Fruit fly (Drosophila melanogaster) whole organism, embryonic: ENCODE results near the gene Cpr67Fa1.

Source experiments
- B-H2 ChIP-seq: fragments of 200-800 bp; sonication (Bioruptor generic); optimal IDR thresholded peaks from 2 replicates; lab custom pipeline; 2018; ENCODE audit warnings: missing biosample characterization, mild to moderate bottlenecking, missing genetic modification characterization
- C15 ChIP-seq: fragments of 200-800 bp; sonication (Bioruptor generic); IDR thresholded peaks from 3 replicates; pipeline ENCODE4 v1.3.6; 2022; ENCODE audit warnings: missing biosample characterization, missing genetic modification characterization
- CG11247 ChIP-seq: fragments of 200-800 bp; sonication (Bioruptor generic); IDR thresholded peaks from 2 replicates; pipeline ENCODE4 v1.3.6; 2022; ENCODE audit warnings: missing biosample characterization, missing genetic modification characterization
- CG11560 ChIP-seq: fragments of 200-800 bp; sonication (Bioruptor generic); IDR thresholded peaks from 3 replicates; pipeline ENCODE4 v1.3.6; 2022; ENCODE audit warnings: missing biosample characterization, missing genetic modification characterization
- CG1233 ChIP-seq: fragments of 200-800 bp; sonication (Bioruptor generic); optimal IDR thresholded peaks from 4 replicates; lab custom pipeline; 2018; ENCODE audit warnings: missing biosample characterization, mild to moderate bottlenecking, missing genetic modification characterization
- CG15011 ChIP-seq: fragments of 200-800 bp; sonication (Bioruptor generic); optimal IDR thresholded peaks from 3 replicates; lab custom pipeline; 2018; ENCODE audit warnings: missing biosample characterization, mild to moderate bottlenecking, missing genetic modification characterization
- CG17802 ChIP-seq: fragments of 200-800 bp; sonication (Bioruptor generic); optimal IDR thresholded peaks from 2 replicates; lab custom pipeline; 2018; ENCODE audit warnings: missing biosample characterization, mild to moderate bottlenecking, missing genetic modification characterization, moderate library complexity
- CG18476 ChIP-seq: fragments of 200-800 bp; sonication (Bioruptor generic); optimal IDR thresholded peaks from 2 replicates; lab custom pipeline; 2016; ENCODE audit warnings: missing biosample characterization, mild to moderate bottlenecking, missing genetic modification characterization
- CG18619 ChIP-seq: fragments of 200-800 bp; sonication (Bioruptor generic); optimal IDR thresholded peaks from 3 replicates; lab custom pipeline; 2017; ENCODE audit warnings: missing biosample characterization, mild to moderate bottlenecking, missing genetic modification characterization
- CG2202 ChIP-seq: fragments of 200-800 bp; sonication (Bioruptor generic); optimal IDR thresholded peaks from 2 replicates; lab custom pipeline; 2018; ENCODE audit warnings: missing biosample characterization, mild to moderate bottlenecking, missing genetic modification characterization
- CG3281 ChIP-seq: fragments of 200-800 bp; sonication (Bioruptor generic); optimal IDR thresholded peaks from 3 replicates; lab custom pipeline; 2017; ENCODE audit warnings: missing biosample characterization, mild to moderate bottlenecking, missing genetic modification characterization
- CG43689 ChIP-seq: fragments of 200-800 bp; sonication (Bioruptor generic); IDR thresholded peaks from 2 replicates; pipeline ENCODE4 v1.3.6; 2022; ENCODE audit warnings: missing biosample characterization, missing genetic modification characterization
- CG4424 ChIP-seq: fragments of 200-800 bp; sonication (Bioruptor generic); optimal IDR thresholded peaks from 3 replicates; lab custom pipeline; 2016; ENCODE audit warnings: missing biosample characterization, missing genetic modification characterization
- CG6654 ChIP-seq: fragments of 200-800 bp; sonication (Bioruptor generic); optimal IDR thresholded peaks from 2 replicates; lab custom pipeline; 2017; ENCODE audit warnings: missing biosample characterization, mild to moderate bottlenecking, missing genetic modification characterization
- CG6683 ChIP-seq: fragments of 200-800 bp; sonication (Bioruptor generic); optimal IDR thresholded peaks from 2 replicates; lab custom pipeline; 2017; ENCODE audit warnings: missing biosample characterization, mild to moderate bottlenecking, missing genetic modification characterization, missing genetic modification reagents
- CG6813 ChIP-seq: fragments of 200-800 bp; sonication (Bioruptor generic); optimal IDR thresholded peaks from 2 replicates; lab custom pipeline; 2017; ENCODE audit warnings: missing biosample characterization, missing genetic modification characterization, mild to moderate bottlenecking, moderate library complexity, missing genetic modification reagents
- CG7271 ChIP-seq: fragments of 200-800 bp; sonication (Bioruptor generic); optimal IDR thresholded peaks from 2 replicates; lab custom pipeline; 2018; ENCODE audit warnings: missing biosample characterization, mild to moderate bottlenecking, missing genetic modification characterization, moderate library complexity
- CG7987 ChIP-seq: fragments of 200-800 bp; sonication (Bioruptor generic); optimal IDR thresholded peaks from 2 replicates; lab custom pipeline; 2018; ENCODE audit warnings: missing biosample characterization, mild to moderate bottlenecking, missing genetic modification characterization, moderate library complexity
- CG8359 ChIP-seq: fragments of 200-800 bp; sonication (Bioruptor generic); optimal IDR thresholded peaks from 2 replicates; lab custom pipeline; 2017; ENCODE audit warnings: missing biosample characterization, mild to moderate bottlenecking, missing genetic modification characterization, borderline replicate concordance
- CG9797 ChIP-seq: fragments of 200-800 bp; sonication (Bioruptor generic); optimal IDR thresholded peaks from 3 replicates; lab custom pipeline; 2018; ENCODE audit warnings: missing biosample characterization, mild to moderate bottlenecking, missing genetic modification characterization
- CG9932 ChIP-seq: fragments of 200-800 bp; sonication (Bioruptor generic); IDR thresholded peaks from 2 replicates; pipeline ENCODE4 v1.3.6; 2022; ENCODE audit warnings: missing biosample characterization, missing genetic modification characterization
- D19B ChIP-seq: fragments of 200-800 bp; sonication (Bioruptor generic); optimal IDR thresholded peaks from 2 replicates; lab custom pipeline; 2017; ENCODE audit warnings: missing biosample characterization, mild to moderate bottlenecking, missing genetic modification characterization
- Dp ChIP-seq: fragments of 200-800 bp; sonication (Bioruptor generic); optimal IDR thresholded peaks from 2 replicates; lab custom pipeline; 2018; ENCODE audit warnings: missing biosample characterization, mild to moderate bottlenecking, missing genetic modification characterization, moderate library complexity
- Drgx ChIP-seq: fragments of 200-800 bp; sonication (Bioruptor generic); IDR thresholded peaks from 2 replicates; pipeline ENCODE4 v1.3.6; 2022; ENCODE audit warnings: missing biosample characterization, missing genetic modification characterization
- Ets65A ChIP-seq: fragments of 200-800 bp; sonication (Bioruptor generic); peaks from one replicate; lab custom pipeline; 2016; ENCODE audit warnings: missing biosample characterization, missing genetic modification characterization
- Gug ChIP-seq: fragments of 200-800 bp; sonication (Bioruptor generic); IDR thresholded peaks from 4 replicates; pipeline ENCODE4 v1.3.6; 2022; ENCODE audit warnings: missing biosample characterization, missing genetic modification characterization
- Mes4 ChIP-seq: fragments of 200-800 bp; sonication (Bioruptor generic); optimal IDR thresholded peaks from 2 replicates; lab custom pipeline; 2016; ENCODE audit warnings: missing biosample characterization, missing genetic modification characterization
- Six4 ChIP-seq: fragments of 200-800 bp; sonication (Bioruptor generic); optimal IDR thresholded peaks from 2 replicates; lab custom pipeline; 2016; ENCODE audit warnings: missing biosample characterization, missing genetic modification characterization
- Vsx1 ChIP-seq: fragments of 200-800 bp; sonication (Bioruptor generic); optimal IDR thresholded peaks from 2 replicates; lab custom pipeline; 2017; ENCODE audit warnings: missing biosample characterization, mild to moderate bottlenecking, missing genetic modification characterization, missing genetic modification reagents
- ac ChIP-seq: fragments of 200-800 bp; sonication (Bioruptor generic); optimal IDR thresholded peaks from 3 replicates; lab custom pipeline; 2017; ENCODE audit warnings: missing biosample characterization, mild to moderate bottlenecking, missing genetic modification characterization
- cg ChIP-seq: fragments of 200-800 bp; sonication (Bioruptor generic); optimal IDR thresholded peaks from 3 replicates; lab custom pipeline; 2019; ENCODE audit warnings: missing biosample characterization, mild to moderate bottlenecking, missing genetic modification characterization, moderate library complexity
- chm ChIP-seq: fragments of 200-800 bp; sonication (Bioruptor generic); IDR thresholded peaks from 2 replicates; pipeline ENCODE4 v1.3.6; 2022; ENCODE audit warnings: missing biosample characterization, missing genetic modification characterization
- croc ChIP-seq: fragments of 200-800 bp; sonication (Bioruptor generic); conservative IDR thresholded peaks from 3 replicates; pipeline ENCODE4 v1.3.6; 2022; ENCODE audit warnings: missing biosample characterization, missing genetic modification characterization
- gcm2 ChIP-seq: fragments of 200-800 bp; sonication (Bioruptor generic); optimal IDR thresholded peaks from 2 replicates; lab custom pipeline; 2016; ENCODE audit warnings: missing biosample characterization, missing genetic modification characterization
- grau ChIP-seq: fragments of 200-800 bp; optimal IDR thresholded peaks from 3 replicates; lab custom pipeline; 2019; ENCODE audit warnings: missing biosample characterization, mild to moderate bottlenecking, missing genetic modification characterization, moderate library complexity
- gsb-n ChIP-seq: fragments of 200-800 bp; sonication (Bioruptor generic); optimal IDR thresholded peaks from 3 replicates; lab custom pipeline; 2018; ENCODE audit warnings: missing biosample characterization, mild to moderate bottlenecking, missing genetic modification characterization
- h ChIP-seq: fragments of >200 bp; optimal IDR thresholded peaks from 2 replicates; lab custom pipeline; 2017
- oc ChIP-seq: fragments of 200-800 bp; sonication (Bioruptor generic); optimal IDR thresholded peaks from 2 replicates; lab custom pipeline; 2018; ENCODE audit warnings: missing biosample characterization, mild to moderate bottlenecking, missing genetic modification characterization, moderate library complexity
- org-1 ChIP-seq: fragments of 200-800 bp; sonication (Bioruptor generic); optimal IDR thresholded peaks from 2 replicates; lab custom pipeline; 2017; ENCODE audit warnings: missing biosample characterization, missing genetic modification characterization
- otp ChIP-seq: fragments of 200-800 bp; sonication (Bioruptor generic); IDR thresholded peaks from 3 replicates; pipeline ENCODE4, ENCODE4 v1.3.6; 2022; ENCODE audit warnings: missing biosample characterization, missing genetic modification characterization
- prd ChIP-seq, 3 experiments: fragments of >200 bp in 2 of 3; fragments of 200-800 bp in 1 of 3; sonication (Bioruptor generic) in 1 of 3; optimal IDR thresholded peaks in 2 of 3; IDR thresholded peaks in 1 of 3; 2 replicates in 2 of 3; 3 replicates in 1 of 3; pipeline versions ENCODE4 v1.3.6 to Lab custom; 2017 to 2022; ENCODE audit warnings: missing biosample characterization in 1 of 3, missing genetic modification characterization in 1 of 3
- pros ChIP-seq: fragments of 200-800 bp; sonication (Bioruptor generic); optimal IDR thresholded peaks from 3 replicates; lab custom pipeline; 2019; ENCODE audit warnings: missing biosample characterization, mild to moderate bottlenecking, missing genetic modification characterization, moderate library complexity
- pum ChIP-seq: fragments of 200-800 bp; sonication (Bioruptor generic); optimal IDR thresholded peaks from 2 replicates; lab custom pipeline; 2016; ENCODE audit warnings: missing biosample characterization, missing genetic modification characterization
- row ChIP-seq: fragments of 200-800 bp; sonication (Bioruptor generic); IDR thresholded peaks from 3 replicates; pipeline ENCODE4 v1.3.6; 2022; ENCODE audit warnings: missing biosample characterization, missing genetic modification characterization
- salm ChIP-seq: fragments of 200-800 bp; sonication (Bioruptor generic); optimal IDR thresholded peaks from 2 replicates; lab custom pipeline; 2018; ENCODE audit warnings: missing biosample characterization, mild to moderate bottlenecking, missing genetic modification characterization
- sqz ChIP-seq: fragments of 200-800 bp; sonication (Bioruptor generic); optimal IDR thresholded peaks from 3 replicates; lab custom pipeline; 2018; ENCODE audit warnings: missing biosample characterization, mild to moderate bottlenecking, missing genetic modification characterization
- tap ChIP-seq: fragments of 200-800 bp; optimal IDR thresholded peaks from 3 replicates; lab custom pipeline; 2019; ENCODE audit warnings: missing biosample characterization, mild to moderate bottlenecking, missing genetic modification characterization, moderate library complexity
- vvl ChIP-seq: fragments of 200-800 bp; sonication (Bioruptor generic); IDR thresholded peaks from 2 replicates; pipeline ENCODE4 v1.3.6; 2022; ENCODE audit warnings: missing biosample characterization, missing genetic modification characterization
- wor ChIP-seq: fragments of 200-800 bp; sonication (Bioruptor generic); IDR thresholded peaks from 2 replicates; pipeline ENCODE4 v1.3.6; 2022; ENCODE audit warnings: missing biosample characterization, missing genetic modification characterization
- zen ChIP-seq: fragments of 200-800 bp; sonication (Bioruptor generic); optimal IDR thresholded peaks from 3 replicates; lab custom pipeline; 2018; ENCODE audit warnings: missing biosample characterization, mild to moderate bottlenecking, missing genetic modification characterization, moderate library complexity

The Cpr67Fa1 gene

dm6 chr3L:10852347-10853130 lies 37.3 kb upstream of the Cpr67Fa1 start (continued):
- no peak for TF ChIP-seq CG6654 (GFP tag; lab: Kevin White, UChicago)
- no peak for TF ChIP-seq D19B (GFP tag; lab: Kevin White, UChicago)
- no peak for TF ChIP-seq ac
- TF ChIP-seq CG7271, result no peak
- no peak for TF ChIP-seq chm
- no peak for TF ChIP-seq Mes4 (GFP tag; lab: Kevin White, UChicago)
- no peak for TF ChIP-seq CG17802 (tag; lab: Kevin White, UChicago)
- TF ChIP-seq C15, result no peak
- no peak for TF ChIP-seq wor (GFP tag; lab: Robert Waterston, UW)
- TF ChIP-seq zen, result no peak
- no peak for TF ChIP-seq CG9797 (GFP tag; lab: Kevin White, UChicago)
- TF ChIP-seq CG11560 (tag; lab: Robert Waterston, UW), result no peak
- no peak for TF ChIP-seq Dp (GFP tag; lab: Kevin White, UChicago)
- no peak for TF ChIP-seq CG11247
- TF ChIP-seq grau, result no peak
- TF ChIP-seq gsb-n, result no peak
- peak; percentile 18 for TF ChIP-seq B-H2 (GFP tag; lab: Kevin White, UChicago)
- no peak for TF ChIP-seq gcm2 (GFP tag; lab: Kevin White, UChicago)
- peak; percentile 1 for TF ChIP-seq Ets65A (GFP tag; lab: Kevin White, UChicago)
- no peak for TF ChIP-seq CG43689 (GFP tag; lab: Robert Waterston, UW)
- peak; percentile 30 for TF ChIP-seq CG4424 (GFP tag; lab: Kevin White, UChicago)
- TF ChIP-seq pum (GFP tag; lab: Kevin White, UChicago), result no peak
- TF ChIP-seq CG18476 (GFP tag; lab: Kevin White, UChicago), result no peak
- no peak for TF ChIP-seq tap (tag; lab: Kevin White, UChicago)
- TF ChIP-seq CG9932, result no peak
- TF ChIP-seq CG7987, result no peak
- no peak for TF ChIP-seq otp (GFP tag; lab: Robert Waterston, UW)
- no peak for TF ChIP-seq CG1233
- no peak for TF ChIP-seq salm (tag; lab: Kevin White, UChicago)
- peak; percentile 20 for TF ChIP-seq CG15011
- TF ChIP-seq row, result peak; percentile 72; the same call in 2 of the 3 replicates
- TF ChIP-seq CG3281 (GFP tag; lab: Kevin White, UChicago), result no peak
- TF ChIP-seq CG18619 (GFP tag; lab: Kevin White, UChicago), result peak; percentile 23
- TF ChIP-seq cg, result peak; percentile 79
- peak; percentile 95 for TF ChIP-seq Drgx (GFP tag; lab: Robert Waterston, UW)
- no peak for TF ChIP-seq CG8359 (GFP tag; lab: Kevin White, UChicago)
- TF ChIP-seq pros (GFP tag; lab: Kevin White, UChicago), result peak; percentile 61
- TF ChIP-seq CG6683 (GFP tag; lab: Kevin White, UChicago), result no peak
- no peak for TF ChIP-seq CG6813
- TF ChIP-seq sqz (GFP tag; lab: Kevin White, UChicago), result peak; percentile 96
- no peak for TF ChIP-seq h (lab: Kevin White, UChicago)
- TF ChIP-seq oc (tag; lab: Kevin White, UChicago), result peak; percentile 10
- TF ChIP-seq CG2202 (tag; lab: Kevin White, UChicago), result no peak
- no peak for TF ChIP-seq Vsx1 (GFP tag; lab: Kevin White, UChicago)
- no peak for TF ChIP-seq prd (optimal IDR thresholded peaks at IDR 0.05; lab: Kevin White, UChicago)
- peak; percentile 47; the same call in 1 of the 3 replicates for TF ChIP-seq prd (GFP tag; IDR thresholded peaks at IDR 0.05; lab: Robert Waterston, UW)
- peak; percentile 34; the same call in 2 of the 4 replicates for TF ChIP-seq Gug (GFP tag; lab: Robert Waterston, UW)
- TF ChIP-seq Six4 (GFP tag; lab: Kevin White, UChicago), result no peak
- TF ChIP-seq org-1 (GFP tag; lab: Kevin White, UChicago), result no peak
- peak; percentile 60; the same call in 1 of the 2 replicates for TF ChIP-seq vvl (GFP tag; lab: Robert Waterston, UW)
- no peak for TF ChIP-seq croc (GFP tag; lab: Robert Waterston, UW)
